Fruit fly (Drosophila melanogaster) whole organism, embryonic: ENCODE data around the gene CG18508.
A peak's percentile ranks its signal among the peaks of the same experiment; 100 is the strongest.

Experiments used
- Abd-B ChIP-seq: fragments of 200-800 bp; sonication (Bioruptor generic); optimal IDR thresholded peaks from 2 replicates; lab custom pipeline; 2018; ENCODE audit warnings: missing biosample characterization, mild to moderate bottlenecking, missing genetic modification characterization, moderate library complexity
- Atf-2 ChIP-seq: fragments of 200-800 bp; sonication (Bioruptor generic); optimal IDR thresholded peaks from 2 replicates; lab custom pipeline; 2016; ENCODE audit warnings: missing biosample characterization, missing genetic modification characterization
- Blimp-1 ChIP-seq: fragments of 200-800 bp; sonication (Bioruptor generic); optimal IDR thresholded peaks from 3 replicates; lab custom pipeline; 2018; ENCODE audit warnings: missing biosample characterization, missing genetic modification characterization, mild to moderate bottlenecking, moderate library complexity, missing genetic modification reagents
- CG10321 ChIP-seq: fragments of 200-800 bp; sonication (Bioruptor generic); IDR thresholded peaks from 2 replicates; pipeline ENCODE4 v1.3.6; 2022; ENCODE audit warnings: missing biosample characterization, missing genetic modification characterization
- CG10543 ChIP-seq: fragments of 200-800 bp; sonication (Bioruptor generic); optimal IDR thresholded peaks from 3 replicates; lab custom pipeline; 2017; ENCODE audit warnings: missing biosample characterization, mild to moderate bottlenecking, missing genetic modification characterization, moderate library complexity
- CG11085 ChIP-seq: fragments of 200-800 bp; sonication (Bioruptor generic); IDR thresholded peaks from 2 replicates; pipeline ENCODE4 v1.3.6; 2022; ENCODE audit warnings: missing biosample characterization, missing genetic modification characterization
- CG12659 ChIP-seq: fragments of 200-800 bp; sonication (Bioruptor generic); optimal IDR thresholded peaks from 3 replicates; lab custom pipeline; 2017; ENCODE audit warnings: mild to moderate bottlenecking, missing biosample characterization, missing genetic modification reagents, missing genetic modification characterization
- CG15479 ChIP-seq: fragments of 200-800 bp; sonication (Bioruptor generic); optimal IDR thresholded peaks from 3 replicates; lab custom pipeline; 2019; ENCODE audit warnings: missing biosample characterization, mild to moderate bottlenecking, missing genetic modification characterization, moderate library complexity
- CG15696 ChIP-seq: fragments of 200-800 bp; sonication (Bioruptor generic); optimal IDR thresholded peaks from 2 replicates; lab custom pipeline; 2019; ENCODE audit warnings: missing biosample characterization, mild to moderate bottlenecking, missing genetic modification characterization, moderate library complexity
- CG16779 ChIP-seq: fragments of 200-800 bp; sonication (Bioruptor generic); IDR thresholded peaks from 2 replicates; pipeline ENCODE4 v1.3.6; 2022; ENCODE audit warnings: missing biosample characterization, missing genetic modification characterization
- CG16815 ChIP-seq: fragments of 200-800 bp; sonication (Bioruptor generic); optimal IDR thresholded peaks from 3 replicates; lab custom pipeline; 2017; ENCODE audit warnings: missing biosample characterization, mild to moderate bottlenecking, missing genetic modification characterization
- CG31441 ChIP-seq: fragments of 200-800 bp; sonication (Bioruptor generic); IDR thresholded peaks from 2 replicates; pipeline ENCODE4 v1.3.6; 2022; ENCODE audit warnings: missing biosample characterization, missing genetic modification characterization
- CG4328 ChIP-seq: fragments of 200-800 bp; sonication (Bioruptor generic); optimal IDR thresholded peaks from 3 replicates; lab custom pipeline; 2017; ENCODE audit warnings: missing biosample characterization, missing genetic modification reagents, missing genetic modification characterization
- CG4404 ChIP-seq: fragments of 200-800 bp; sonication (Bioruptor generic); IDR thresholded peaks from 2 replicates; pipeline ENCODE4 v1.3.6; 2022; ENCODE audit warnings: missing biosample characterization, missing genetic modification characterization
- CG6683 ChIP-seq: fragments of 200-800 bp; sonication (Bioruptor generic); optimal IDR thresholded peaks from 2 replicates; lab custom pipeline; 2017; ENCODE audit warnings: missing biosample characterization, mild to moderate bottlenecking, missing genetic modification characterization, missing genetic modification reagents
- CG7556 ChIP-seq: fragments of 200-800 bp; sonication (Bioruptor generic); optimal IDR thresholded peaks from 2 replicates; lab custom pipeline; 2017; ENCODE audit warnings: missing biosample characterization, mild to moderate bottlenecking, missing genetic modification characterization
- Drgx ChIP-seq: fragments of 200-800 bp; sonication (Bioruptor generic); IDR thresholded peaks from 2 replicates; pipeline ENCODE4 v1.3.6; 2022; ENCODE audit warnings: missing biosample characterization, missing genetic modification characterization
- HmgD ChIP-seq: fragments of 200-800 bp; sonication (Bioruptor generic); optimal IDR thresholded peaks from 3 replicates; lab custom pipeline; 2016; ENCODE audit warnings: missing biosample characterization, missing genetic modification characterization
- HmgZ ChIP-seq: fragments of 200-800 bp; sonication (Bioruptor generic); optimal IDR thresholded peaks from 2 replicates; lab custom pipeline; 2018; ENCODE audit warnings: missing biosample characterization, mild to moderate bottlenecking, missing genetic modification characterization
- Hmr ChIP-seq: fragments of 200-800 bp; sonication (Bioruptor generic); optimal IDR thresholded peaks from 3 replicates; lab custom pipeline; 2017; ENCODE audit warnings: mild to moderate bottlenecking, missing biosample characterization, missing genetic modification reagents, missing genetic modification characterization
- Hr39 ChIP-seq: fragments of >200 bp; optimal IDR thresholded peaks from 2 replicates; lab custom pipeline; 2017
- Kr ChIP-seq: fragments of 200-800 bp; sonication (Bioruptor generic); optimal IDR thresholded peaks from 2 replicates; lab custom pipeline; 2017; ENCODE audit warnings: missing biosample characterization, mild to moderate bottlenecking, missing genetic modification characterization
- Mad ChIP-seq: fragments of 200-800 bp; sonication (Bioruptor generic); optimal IDR thresholded peaks from 2 replicates; lab custom pipeline; 2016; ENCODE audit warnings: missing biosample characterization, missing genetic modification characterization
- Mes4 ChIP-seq: fragments of 200-800 bp; sonication (Bioruptor generic); optimal IDR thresholded peaks from 2 replicates; lab custom pipeline; 2016; ENCODE audit warnings: missing biosample characterization, missing genetic modification characterization
- Myb ChIP-seq: fragments of 200-800 bp; sonication (Bioruptor generic); optimal IDR thresholded peaks from 2 replicates; lab custom pipeline; 2016; ENCODE audit warnings: missing biosample characterization, missing genetic modification characterization
- Oaz ChIP-seq: fragments of 200-800 bp; sonication (Bioruptor generic); IDR thresholded peaks from 2 replicates; pipeline ENCODE4 v1.3.6; 2022; ENCODE audit warnings: missing biosample characterization, missing genetic modification characterization
- Pdp1 ChIP-seq, 2 experiments: fragments of 200-800 bp; sonication (Bioruptor generic); optimal IDR thresholded peaks; 3 replicates each; lab custom pipeline; 2016; ENCODE audit warnings: missing biosample characterization in 2 of 2, missing genetic modification characterization in 2 of 2, mild to moderate bottlenecking in 1 of 2, moderate library complexity in 1 of 2
- Sry-β ChIP-seq: fragments of 200-800 bp; sonication (Bioruptor generic); optimal IDR thresholded peaks from 2 replicates; lab custom pipeline; 2018; ENCODE audit warnings: missing biosample characterization, mild to moderate bottlenecking, missing genetic modification characterization, moderate library complexity
- Stat92E ChIP-seq, 3 experiments: fragments of >200 bp in 2 of 3; fragments of 200-800 bp in 1 of 3; sonication (Bioruptor generic) in 1 of 3; optimal IDR thresholded peaks; 2 replicates each; lab custom pipeline; 2017 to 2019; ENCODE audit warnings: missing biosample characterization in 3 of 3, missing genetic modification characterization in 3 of 3, mild to moderate bottlenecking in 1 of 3, moderate library complexity in 1 of 3
- Taf1 ChIP-seq: fragments of 200-800 bp; sonication (Bioruptor generic); IDR thresholded peaks from 2 replicates; pipeline ENCODE4 v1.3.6; 2022; ENCODE audit warnings: missing biosample characterization, missing genetic modification characterization
- Trl ChIP-seq, 3 experiments: fragments of >200 bp in 2 of 3; fragments of 200-800 bp in 1 of 3; sonication (Bioruptor generic) in 1 of 3; optimal IDR thresholded peaks; 2 replicates in 1 of 3; 3 replicates in 2 of 3; lab custom pipeline; 2016 to 2017; ENCODE audit warnings: missing biosample characterization in 1 of 3, missing genetic modification characterization in 1 of 3
- Usf ChIP-seq: fragments of 200-800 bp; sonication (Bioruptor generic); optimal IDR thresholded peaks from 2 replicates; lab custom pipeline; 2017; ENCODE audit warnings: missing genotype, missing biosample characterization, missing genetic modification characterization
- ci ChIP-seq: fragments of 200-800 bp; sonication (Bioruptor generic); IDR thresholded peaks from 3 replicates; pipeline ENCODE4 v1.3.6; 2022; ENCODE audit warnings: missing biosample characterization, missing genetic modification characterization
- crol ChIP-seq: fragments of 200-800 bp; sonication (Bioruptor generic); IDR thresholded peaks from 2 replicates; pipeline ENCODE4 v1.3.6; 2022; ENCODE audit warnings: missing biosample characterization, missing genetic modification characterization
- da ChIP-seq: fragments of 200-800 bp; sonication (Bioruptor generic); optimal IDR thresholded peaks from 2 replicates; lab custom pipeline; 2016; ENCODE audit warnings: missing biosample characterization, missing genetic modification characterization
- emc ChIP-seq: fragments of 200-800 bp; sonication (Bioruptor generic); optimal IDR thresholded peaks from 2 replicates; lab custom pipeline; 2016; ENCODE audit warnings: missing biosample characterization, missing genetic modification characterization
- gem ChIP-seq: fragments of 200-800 bp; sonication (Bioruptor generic); optimal IDR thresholded peaks from 2 replicates; lab custom pipeline; 2019; ENCODE audit warnings: missing biosample characterization, mild to moderate bottlenecking, missing genetic modification characterization, moderate library complexity
- gt ChIP-seq: fragments of 200-800 bp; sonication (Bioruptor generic); IDR thresholded peaks from 2 replicates; pipeline ENCODE4 v1.3.6; 2022; ENCODE audit warnings: missing biosample characterization, missing genetic modification characterization
- ind ChIP-seq: fragments of 200-800 bp; sonication (Bioruptor generic); optimal IDR thresholded peaks from 3 replicates; lab custom pipeline; 2016; ENCODE audit warnings: missing biosample characterization, missing genetic modification characterization
- ken ChIP-seq: fragments of 200-800 bp; sonication (Bioruptor generic); IDR thresholded peaks from 3 replicates; pipeline ENCODE4 v1.3.6; 2022; ENCODE audit warnings: missing biosample characterization, missing genetic modification characterization
- nom ChIP-seq: fragments of 200-800 bp; sonication (Bioruptor generic); optimal IDR thresholded peaks from 2 replicates; lab custom pipeline; 2017; ENCODE audit warnings: missing biosample characterization, missing genetic modification characterization, mild to moderate bottlenecking, moderate library complexity, missing genetic modification reagents
- p53 ChIP-seq: fragments of 200-800 bp; sonication (Bioruptor generic); optimal IDR thresholded peaks from 2 replicates; lab custom pipeline; 2016; ENCODE audit warnings: missing biosample characterization, missing genetic modification characterization
- pfk ChIP-seq: fragments of 200-800 bp; sonication (Bioruptor generic); optimal IDR thresholded peaks from 2 replicates; lab custom pipeline; 2018; ENCODE audit warnings: missing biosample characterization, mild to moderate bottlenecking, missing genetic modification characterization, moderate library complexity
- pita ChIP-seq: fragments of 200-800 bp; sonication (Bioruptor generic); optimal IDR thresholded peaks from 2 replicates; lab custom pipeline; 2017; ENCODE audit warnings: missing biosample characterization, mild to moderate bottlenecking, missing genetic modification characterization
- pum ChIP-seq: fragments of 200-800 bp; sonication (Bioruptor generic); optimal IDR thresholded peaks from 2 replicates; lab custom pipeline; 2016; ENCODE audit warnings: missing biosample characterization, missing genetic modification characterization
- ranshi ChIP-seq: fragments of 200-800 bp; sonication (Bioruptor generic); IDR thresholded peaks from 2 replicates; pipeline ENCODE4 v1.3.6; 2022; ENCODE audit warnings: missing biosample characterization, missing genetic modification characterization
- schlank ChIP-seq: fragments of 200-800 bp; sonication (Bioruptor generic); optimal IDR thresholded peaks from 2 replicates; lab custom pipeline; 2018; ENCODE audit warnings: missing biosample characterization, mild to moderate bottlenecking, missing genetic modification characterization
- sisA ChIP-seq: fragments of 200-800 bp; sonication (Bioruptor generic); IDR thresholded peaks from 2 replicates; pipeline ENCODE4 v1.3.6; 2022; ENCODE audit warnings: missing biosample characterization, missing genetic modification characterization
- tna ChIP-seq: fragments of 200-800 bp; sonication (Bioruptor generic); IDR thresholded peaks from 2 replicates; pipeline ENCODE4 v1.3.6; 2022; ENCODE audit warnings: missing biosample characterization, missing genetic modification characterization; ENCODE audit not compliant: partially characterized antibody
- tx ChIP-seq: fragments of 200-800 bp; sonication (Bioruptor generic); optimal IDR thresholded peaks from 2 replicates; lab custom pipeline; 2016; ENCODE audit warnings: missing biosample characterization, missing genetic modification characterization
- zen2 ChIP-seq: fragments of 200-800 bp; sonication (Bioruptor generic); IDR thresholded peaks from 3 replicates; pipeline ENCODE4 v1.3.6; 2022; ENCODE audit warnings: missing biosample characterization, missing genetic modification characterization; ENCODE audit not compliant: partially characterized antibody

The CG18508 gene

dm6 chrX:3188419-3188818, 15.5 kb upstream of the CG18508 start (continued):
- TF ChIP-seq ranshi (GFP tag; lab: Robert Waterston, UW) (no peak), crol (no peak), CG7556 (peak; percentile 16), emc (no peak), Usf (no peak), CG10321 (GFP tag; lab: Robert Waterston, UW) (0 out of 2 replicates have a peak, but pooled peaks have one; percentile 18), Mad (GFP tag; lab: Kevin White, UChicago) (no peak), pita (GFP tag; lab: Kevin White, UChicago) (no peak), Pdp1 (GFP tag; optimal IDR thresholded peaks at IDR 0.05; lab: Kevin White, UChicago) (peak in 1 of 2 experiments; percentile 58), Myb (no peak), CG11085 (GFP tag; lab: Robert Waterston, UW) (no peak), HmgD (no peak), CG4404 (no peak), CG6683 (no peak), gt (GFP tag; lab: Robert Waterston, UW) (no peak), ken (GFP tag; lab: Robert Waterston, UW) (no peak), CG10543 (GFP tag; lab: Kevin White, UChicago) (no peak), p53 (GFP tag; lab: Kevin White, UChicago) (no peak), CG4328 (GFP tag; lab: Kevin White, UChicago) (peak; percentile 47), Hmr (GFP tag; lab: Kevin White, UChicago) (peak; percentile 47), tx (GFP tag; lab: Kevin White, UChicago) (no peak), Kr (GFP tag; lab: Kevin White, UChicago) (no peak), pfk (GFP tag; lab: Kevin White, UChicago) (peak; percentile 40), nom (GFP tag; lab: Kevin White, UChicago) (no peak), HmgZ (tag; lab: Kevin White, UChicago) (peak; percentile 49), Taf1 (GFP tag; lab: Robert Waterston, UW) (no peak), CG16779 (GFP tag; lab: Robert Waterston, UW) (no peak), Mes4 (GFP tag; lab: Kevin White, UChicago) (no peak), Hr39 (lab: Kevin White, UChicago) (no peak), Oaz (GFP tag; lab: Robert Waterston, UW) (no peak), Atf-2 (GFP tag; lab: Kevin White, UChicago) (peak; percentile 6), da (GFP tag; lab: Kevin White, UChicago) (no peak), Trl (optimal IDR thresholded peaks at IDR 0.05; lab: Kevin White, UChicago) (no peak), Trl (GFP tag; optimal IDR thresholded peaks at IDR 0.05; lab: Kevin White, UChicago) (peak; percentile 66), CG16815 (GFP tag; lab: Kevin White, UChicago) (no peak), sisA (GFP tag; lab: Robert Waterston, UW) (no peak), Stat92E (GFP tag; optimal IDR thresholded peaks at IDR 0.05; lab: Kevin White, UChicago) (no peak), tna (GFP tag; lab: Robert Waterston, UW) (no peak), CG31441 (GFP tag; lab: Robert Waterston, UW) (peak; percentile 32; the same call in 1 of the 2 replicates), ind (GFP tag; lab: Kevin White, UChicago) (no peak), Sry-β (peak; percentile 7), Blimp-1 (GFP tag; lab: Kevin White, UChicago) (peak; percentile 51), CG15479 (GFP tag; lab: Kevin White, UChicago) (no peak), Abd-B (GFP tag; lab: Kevin White, UChicago) (no peak), pum (GFP tag; lab: Kevin White, UChicago) (no peak), gem (tag; lab: Kevin White, UChicago) (peak; percentile 42), ci (GFP tag; lab: Robert Waterston, UW) (peak; percentile 50; the same call in 2 of the 3 replicates), CG12659 (GFP tag; lab: Kevin White, UChicago) (peak; percentile 26), CG15696 (peak; percentile 62), zen2 (GFP tag; lab: Robert Waterston, UW) (no peak), Drgx (GFP tag; lab: Robert Waterston, UW) (no peak), schlank (peak; percentile 36)
